Worm (Caenorhabditis elegans) whole organism, L1 larva: ENCODE measurements around the gene C34E7.3.

Experiments
- Y116A8C.19 ChIP-seq: sonication (generic microtip); optimal IDR thresholded peaks from 2 replicates; lab custom pipeline; 2016; ENCODE audit warnings: missing compliant biosample characterization, missing genetic modification characterization, borderline replicate concordance
- aly-2 ChIP-seq: fragments of 150-350 bp; optimal IDR thresholded peaks from 2 replicates; lab custom pipeline; 2014; ENCODE audit warnings: missing biosample characterization, missing genetic modification characterization
- blmp-1 ChIP-seq: fragments of 150-350 bp; optimal IDR thresholded peaks from 2 replicates; lab custom pipeline; 2014; ENCODE audit warnings: missing biosample characterization, missing genetic modification characterization
- ceh-8 ChIP-seq: fragments of 200-800 bp; sonication (Bioruptor generic); optimal IDR thresholded peaks from 2 replicates; lab custom pipeline; 2018; ENCODE audit warnings: mild to moderate bottlenecking, missing genetic modification characterization, moderate library complexity, missing compliant biosample characterization
- ceh-82 ChIP-seq, 3 experiments: fragments of 150-350 bp in 1 of 3; sonication (generic microtip) in 2 of 3; optimal IDR thresholded peaks; 2 replicates each; lab custom pipeline; 2014 to 2017; ENCODE audit warnings: missing biosample characterization in 3 of 3, missing genetic modification characterization in 3 of 3
- ces-1 ChIP-seq: fragments of 150-350 bp; optimal IDR thresholded peaks from 2 replicates; lab custom pipeline; 2014; ENCODE audit warnings: missing biosample characterization, missing genetic modification reagents, missing genetic modification characterization
- dpl-1 ChIP-seq, 3 experiments: fragments of 150-350 bp in 2 of 3; sonication (generic microtip) in 1 of 3; optimal IDR thresholded peaks; 2 replicates each; lab custom pipeline; 2014 to 2017; ENCODE audit warnings: missing biosample characterization in 3 of 3, missing genetic modification characterization in 3 of 3, missing genetic modification reagents in 3 of 3
- dsc-1 ChIP-seq: sonication (generic microtip); optimal IDR thresholded peaks from 2 replicates; lab custom pipeline; 2016; ENCODE audit warnings: mild to moderate bottlenecking, missing genetic modification characterization, missing compliant biosample characterization
- efl-1 ChIP-seq, 4 experiments: fragments of 150-350 bp; optimal IDR thresholded peaks in 3 of 4; peaks in 1 of 4; 1 replicate in 1 of 4; 2 replicates in 3 of 4; lab custom pipeline; 2014; ENCODE audit warnings: missing biosample characterization in 2 of 4, missing genetic modification characterization in 2 of 4, missing genetic modification reagents in 2 of 4
- efl-3 ChIP-seq: fragments of 200-800 bp; sonication (Bioruptor generic); optimal IDR thresholded peaks from 2 replicates; lab custom pipeline; 2018; ENCODE audit warnings: mild to moderate bottlenecking, missing genetic modification characterization, missing compliant biosample characterization
- egl-13 ChIP-seq: sonication (generic microtip); optimal IDR thresholded peaks from 2 replicates; lab custom pipeline; 2016; ENCODE audit warnings: missing genotype, missing genetic modification reagents, missing genetic modification characterization, missing compliant biosample characterization
- elt-3 ChIP-seq, 6 experiments: fragments of 150-350 bp in 1 of 6; sonication (generic microtip); optimal IDR thresholded peaks; 2 replicates each; lab custom pipeline; 2017 to 2018; ENCODE audit warnings: missing biosample characterization in 6 of 6, missing genetic modification characterization in 6 of 6, inconsistent platforms in 1 of 6
- ets-5 ChIP-seq: fragments of 200-800 bp; sonication (Bioruptor generic); IDR thresholded peaks from 2 replicates; pipeline ENCODE4 v1.3.6; 2022; ENCODE audit warnings: missing genetic modification characterization, missing compliant biosample characterization
- fkh-8 ChIP-seq: sonication (generic microtip); optimal IDR thresholded peaks from 2 replicates; lab custom pipeline; 2016; ENCODE audit warnings: mild to moderate bottlenecking, missing genetic modification characterization, missing compliant biosample characterization
- grh-1 ChIP-seq: fragments of 200-800 bp; sonication (Bioruptor generic); IDR thresholded peaks from 2 replicates; pipeline ENCODE4 v1.3.6; 2022; ENCODE audit warnings: missing genetic modification reagents, missing genetic modification characterization, missing compliant biosample characterization
- jun-1 ChIP-seq: fragments of 150-350 bp; optimal IDR thresholded peaks from 2 replicates; lab custom pipeline; 2014; ENCODE audit warnings: missing biosample characterization, missing genetic modification reagents, missing genetic modification characterization
- lin-14 ChIP-seq: fragments of 200-800 bp; sonication (Bioruptor generic); optimal IDR thresholded peaks from 2 replicates; lab custom pipeline; 2018; ENCODE audit warnings: mild to moderate bottlenecking, missing genetic modification characterization, moderate library complexity, missing compliant biosample characterization
- lin-35 ChIP-seq, 2 experiments: fragments of 150-350 bp; optimal IDR thresholded peaks; 2 replicates each; lab custom pipeline; 2014; ENCODE audit warnings: missing biosample characterization in 2 of 2, missing genetic modification characterization in 2 of 2, missing genetic modification reagents in 2 of 2
- lir-3 ChIP-seq: sonication (generic microtip); optimal IDR thresholded peaks from 2 replicates; lab custom pipeline; 2016; ENCODE audit warnings: mild to moderate bottlenecking, missing genetic modification characterization, moderate library complexity, missing compliant biosample characterization; ENCODE audit not compliant: poor library complexity
- lsy-2 ChIP-seq, 2 experiments: fragments of 150-350 bp; optimal IDR thresholded peaks; 2 replicates each; lab custom pipeline; 2014; ENCODE audit warnings: missing biosample characterization in 2 of 2, missing genetic modification characterization in 2 of 2
- mdl-1 ChIP-seq, 2 experiments: fragments of 150-350 bp; optimal IDR thresholded peaks; 2 replicates each; lab custom pipeline; 2014 to 2017; ENCODE audit warnings: missing biosample characterization in 2 of 2, missing genetic modification characterization in 2 of 2, inconsistent platforms in 1 of 2
- mep-1 ChIP-seq: fragments of 150-350 bp; optimal IDR thresholded peaks from 2 replicates; lab custom pipeline; 2014; ENCODE audit warnings: missing biosample characterization, missing genetic modification characterization
- nhr-19 ChIP-seq: fragments of 200-800 bp; sonication (Bioruptor generic); conservative IDR thresholded peaks from 2 replicates; pipeline ENCODE4 v1.3.6; 2022; ENCODE audit warnings: missing genetic modification characterization, missing compliant biosample characterization
- nhr-20 ChIP-seq: sonication (generic microtip); optimal IDR thresholded peaks from 2 replicates; lab custom pipeline; 2016; ENCODE audit warnings: mild to moderate bottlenecking, missing genetic modification characterization, missing compliant biosample characterization
- nhr-47 ChIP-seq: sonication (generic microtip); optimal IDR thresholded peaks from 2 replicates; lab custom pipeline; 2016; ENCODE audit warnings: mild to moderate bottlenecking, missing genetic modification characterization, moderate library complexity, missing compliant biosample characterization
- nhr-71 ChIP-seq: sonication (generic microtip); optimal IDR thresholded peaks from 2 replicates; lab custom pipeline; 2016; ENCODE audit warnings: mild to moderate bottlenecking, missing genetic modification characterization, moderate library complexity, missing compliant biosample characterization
- nhr-77 ChIP-seq: fragments of 150-350 bp; optimal IDR thresholded peaks from 2 replicates; lab custom pipeline; 2014; ENCODE audit warnings: missing biosample characterization, missing genetic modification characterization
- nhr-84 ChIP-seq: sonication (generic microtip); optimal IDR thresholded peaks from 2 replicates; lab custom pipeline; 2017; ENCODE audit warnings: missing biosample characterization, missing genetic modification characterization
- nhr-85 ChIP-seq: sonication (generic microtip); peaks from one replicate; lab custom pipeline; 2016; ENCODE audit warnings: missing genetic modification characterization, inconsistent platforms, missing compliant biosample characterization
- nhr-90 ChIP-seq: sonication (generic microtip); optimal IDR thresholded peaks from 2 replicates; lab custom pipeline; 2016; ENCODE audit warnings: mild to moderate bottlenecking, missing genetic modification characterization, missing compliant biosample characterization; ENCODE audit not compliant: poor library complexity
- pag-3 ChIP-seq: sonication (generic microtip); optimal IDR thresholded peaks from 2 replicates; lab custom pipeline; 2017; ENCODE audit warnings: missing genetic modification characterization, mild to moderate bottlenecking, missing compliant biosample characterization, antibody characterized with exemption, borderline replicate concordance; ENCODE audit not compliant: insufficient read depth
- pqm-1 ChIP-seq: sonication (generic microtip); optimal IDR thresholded peaks from 3 replicates; lab custom pipeline; 2017; ENCODE audit warnings: missing biosample characterization, missing genetic modification characterization
- rnt-1 ChIP-seq: sonication (generic microtip); optimal IDR thresholded peaks from 2 replicates; lab custom pipeline; 2016; ENCODE audit warnings: mild to moderate bottlenecking, missing genetic modification characterization, moderate library complexity, missing compliant biosample characterization
- snu-23 ChIP-seq: sonication (generic microtip); optimal IDR thresholded peaks from 2 replicates; lab custom pipeline; 2016; ENCODE audit warnings: missing genetic modification characterization, missing compliant biosample characterization
- sox-4 ChIP-seq: sonication (generic microtip); optimal IDR thresholded peaks from 2 replicates; lab custom pipeline; 2016; ENCODE audit warnings: missing genetic modification characterization, missing compliant biosample characterization
- swsn-7 ChIP-seq: sonication (generic microtip); optimal IDR thresholded peaks from 2 replicates; lab custom pipeline; 2016; ENCODE audit warnings: missing genetic modification characterization, missing compliant biosample characterization
- tbx-2 ChIP-seq: sonication (generic microtip); optimal IDR thresholded peaks from 2 replicates; lab custom pipeline; 2016; ENCODE audit warnings: missing genetic modification characterization, missing compliant biosample characterization
- unc-86 ChIP-seq: sonication (generic microtip); optimal IDR thresholded peaks from 2 replicates; lab custom pipeline; 2016; ENCODE audit warnings: missing genetic modification characterization, missing compliant biosample characterization
- xbp-1 ChIP-seq: sonication (generic microtip); optimal IDR thresholded peaks from 2 replicates; lab custom pipeline; 2016; ENCODE audit warnings: missing genetic modification characterization, missing compliant biosample characterization

C34E7.3 gene

DNA sequence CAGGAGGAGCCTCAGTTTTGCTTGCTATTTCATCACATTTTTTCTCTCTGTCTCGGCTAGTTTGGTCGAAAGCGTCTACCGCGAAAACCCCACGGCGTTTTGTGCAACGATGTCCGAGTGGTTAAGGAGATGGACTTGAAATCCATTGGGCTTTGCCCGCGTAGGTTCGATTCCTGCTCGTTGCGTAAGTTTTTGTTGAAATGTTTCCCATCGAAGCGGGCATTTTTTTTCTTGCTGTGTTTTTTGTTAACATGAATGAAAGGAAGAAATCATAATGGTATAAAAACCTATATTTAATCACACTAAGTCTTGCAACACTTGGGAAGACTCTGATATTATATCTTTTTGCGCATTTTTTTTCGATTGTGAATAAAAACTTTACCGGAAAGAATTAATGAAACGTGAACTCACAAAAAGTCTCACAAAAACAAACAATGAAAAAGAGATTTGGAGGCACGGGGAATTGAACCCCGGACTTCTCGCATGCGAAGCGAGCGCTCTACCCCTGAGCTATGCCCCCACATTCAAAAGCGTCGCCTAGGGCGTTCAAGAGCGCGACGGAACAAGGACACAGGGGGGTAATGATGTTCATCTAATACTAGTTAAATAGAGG lies 40.1 kb upstream of the C34E7.3 start (continued):
- TF ChIP-seq pag-3 (tag; lab: Kevin White, UChicago) (no peak), dpl-1 (GFP tag; optimal IDR thresholded peaks at IDR 0.05; lab: Kevin White, UChicago) (peak in 2 of 3 experiments; percentile 6 to 37), egl-13 (tag; lab: Kevin White, UChicago) (peak; percentile 24), sox-4 (peak; percentile 51), rnt-1 (tag; lab: Kevin White, UChicago) (peak; percentile 73), jun-1 (peak; percentile 83), unc-86 (tag; lab: Kevin White, UChicago) (peak; percentile 26), grh-1 (GFP tag; lab: Robert Waterston, UW) (no peak), aly-2 (peak; percentile 55), lin-14 (GFP tag; lab: Kevin White, UChicago) (peak; percentile 81), mep-1 (tag; lab: Kevin White, UChicago) (peak; percentile 74), efl-3 (GFP tag; lab: Kevin White, UChicago) (no peak), nhr-90 (peak; percentile 67)

DNA sequence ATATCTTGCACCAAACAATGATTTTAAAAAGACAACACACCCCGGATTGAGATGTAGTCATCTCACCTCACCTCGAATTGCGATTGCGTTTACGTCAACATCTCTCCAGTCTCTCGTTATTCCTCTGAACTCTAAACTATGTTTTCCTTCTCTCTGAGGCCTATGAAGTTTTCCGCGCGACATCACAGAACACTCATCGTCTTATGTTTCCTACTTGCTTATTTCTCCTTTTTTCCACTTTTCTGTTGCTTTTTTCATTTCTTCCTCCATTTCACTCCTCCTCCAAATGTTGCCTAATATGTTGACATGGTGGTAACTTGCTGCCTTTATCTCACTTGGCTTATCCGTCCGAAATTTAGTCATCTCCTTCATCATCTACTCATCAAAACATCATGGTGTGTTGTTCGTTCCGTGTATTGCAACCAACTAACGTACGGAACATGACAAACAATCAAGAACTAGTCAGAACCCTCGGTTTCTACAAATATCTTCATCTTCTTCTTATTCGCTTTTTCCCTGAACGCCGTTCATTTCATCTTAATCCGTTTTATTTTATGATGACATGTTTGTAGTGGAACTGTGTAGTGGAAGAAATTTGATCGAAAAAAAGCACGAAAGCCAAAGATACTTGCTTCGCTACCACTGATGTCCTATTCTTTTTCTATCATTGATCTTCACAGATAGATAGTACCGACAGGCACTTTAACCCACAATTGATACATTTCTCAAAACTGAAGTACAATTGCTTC lies 30.7 kb upstream of the C34E7.3 start:
- TF ChIP-seq efl-1 (optimal IDR thresholded peaks at IDR 0.05; lab: Kevin White, UChicago) (no peak), efl-1 (GFP tag; optimal IDR thresholded peaks at IDR 0.05 in 1 of 2; lab: Kevin White, UChicago) (peak in 1 of 2 experiments; percentile 43), ets-5 (no peak), blmp-1 (tag; lab: Kevin White, UChicago) (peak; percentile 54), mdl-1 (tag; optimal IDR thresholded peaks at IDR 0.05; lab: Kevin White, UChicago) (peak in 1 of 2 experiments; percentile 13), lin-35 (GFP tag; optimal IDR thresholded peaks at IDR 0.05; lab: Kevin White, UChicago) (no peak), pqm-1 (tag; lab: Kevin White, UChicago) (no peak), lir-3 (tag; lab: Kevin White, UChicago) (peak; percentile 5), elt-3 (tag; optimal IDR thresholded peaks at IDR 0.05; lab: Kevin White, UChicago) (peak in 2 of 6 experiments; percentile 39 to 47), xbp-1 (tag; lab: Kevin White, UChicago) (no peak), swsn-7 (tag; lab: Kevin White, UChicago) (peak; percentile 36), nhr-47 (tag; lab: Kevin White, UChicago) (peak; percentile 60), jun-1 (no peak), fkh-8 (peak; percentile 51), ceh-82 (tag; optimal IDR thresholded peaks at IDR 0.05; lab: Kevin White, UChicago) (peak in 1 of 3 experiments; percentile 44), nhr-84 (tag; lab: Kevin White, UChicago) (no peak), lin-14 (GFP tag; lab: Kevin White, UChicago) (peak; percentile 70), tbx-2 (tag; lab: Kevin White, UChicago) (peak; percentile 53), Y116A8C.19 (tag; lab: Kevin White, UChicago) (no peak), unc-86 (tag; lab: Kevin White, UChicago) (no peak), dsc-1 (tag; lab: Kevin White, UChicago) (peak; percentile 22), nhr-71 (tag; lab: Kevin White, UChicago) (peak; percentile 65), rnt-1 (tag; lab: Kevin White, UChicago) (peak; percentile 5), nhr-85 (peak; percentile 75), lsy-2 (tag; optimal IDR thresholded peaks at IDR 0.05; lab: Kevin White, UChicago) (no peak), ceh-8 (peak; percentile 1), nhr-20 (peak; percentile 55), nhr-77 (tag; lab: Kevin White, UChicago) (no peak), ces-1 (no peak), nhr-19 (peak; percentile 89), aly-2 (no peak), snu-23 (peak; percentile 66)
